Worm (Caenorhabditis elegans): ENCODE data around the gene T18D3.5.

DNA sequence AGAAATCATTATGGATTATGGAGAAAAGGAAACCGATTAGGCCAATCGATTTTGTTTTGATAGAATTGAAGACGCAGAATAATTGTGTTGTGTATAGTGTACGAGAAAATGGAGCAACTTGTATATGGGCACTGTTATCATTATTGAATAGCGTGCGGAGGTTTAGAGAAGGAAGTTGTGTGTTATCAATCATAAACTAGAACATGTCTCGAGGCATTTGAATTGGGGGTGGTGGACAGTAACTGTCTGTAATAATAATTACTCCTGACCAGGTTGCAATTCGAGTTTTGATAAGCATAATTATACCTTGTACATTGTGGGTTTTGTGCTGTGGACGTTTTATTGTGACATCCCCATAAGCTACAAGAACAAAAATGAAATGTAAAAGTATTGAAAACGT lies 3.2 kb downstream of the T18D3.5 start, which contains the start of gene cdf-2:
- TF ChIP-seq hif-1 (tag; optimal IDR thresholded peaks at IDR 0.05) (no peak), nhr-77 (tag; optimal IDR thresholded peaks at IDR 0.05) (peak; percentile 51), egl-27 (tag; optimal IDR thresholded peaks at IDR 0.05) (no peak), unc-62 (GFP tag; optimal IDR thresholded peaks at IDR 0.05 in 1 of 2) (no peak), unc-62 (tag; optimal IDR thresholded peaks at IDR 0.05) (no peak), lin-1 (GFP tag; IDR thresholded peaks at IDR 0.05) (no peak), nhr-237 (tag; optimal IDR thresholded peaks at IDR 0.05) (no peak), zip-11 (GFP tag; IDR thresholded peaks at IDR 0.05) (no peak), ama-1 (optimal IDR thresholded peaks at IDR 0.05) (no peak), pha-4 (GFP tag; IDR thresholded peaks at IDR 0.05) (no peak), pha-4 (tag; optimal IDR thresholded peaks at IDR 0.05) (no peak), aha-1 (tag) (no peak), mdl-1 (tag; optimal IDR thresholded peaks at IDR 0.05) (no peak), unc-130 (GFP tag; optimal IDR thresholded peaks at IDR 0.05) (no peak), snpc-4 (tag; optimal IDR thresholded peaks at IDR 0.05) (no peak), nhr-11 (tag; optimal IDR thresholded peaks at IDR 0.05) (no peak)
